Fruit fly (Drosophila melanogaster) whole organism, embryonic: ENCODE measurements around the gene CaMKI.
A peak's percentile ranks its signal among the peaks of the same experiment; 100 is the strongest.

ENCODE experiments used
- Aef1 ChIP-seq: fragments of 200-800 bp; sonication (Bioruptor generic); IDR thresholded peaks from 3 replicates; pipeline ENCODE4 v1.3.6; 2022; ENCODE audit warnings: missing biosample characterization, missing genetic modification characterization
- B-H2 ChIP-seq: fragments of 200-800 bp; sonication (Bioruptor generic); optimal IDR thresholded peaks from 2 replicates; lab custom pipeline; 2018; ENCODE audit warnings: missing biosample characterization, mild to moderate bottlenecking, missing genetic modification characterization
- CG10209 ChIP-seq: fragments of 200-800 bp; sonication (Bioruptor generic); optimal IDR thresholded peaks from 3 replicates; lab custom pipeline; 2017; ENCODE audit warnings: missing biosample characterization, mild to moderate bottlenecking, missing genetic modification characterization, missing genetic modification reagents
- CG1233 ChIP-seq: fragments of 200-800 bp; sonication (Bioruptor generic); optimal IDR thresholded peaks from 4 replicates; lab custom pipeline; 2018; ENCODE audit warnings: missing biosample characterization, mild to moderate bottlenecking, missing genetic modification characterization
- CG13123 ChIP-seq: fragments of 200-800 bp; sonication (Bioruptor generic); optimal IDR thresholded peaks from 2 replicates; lab custom pipeline; 2016; ENCODE audit warnings: missing biosample characterization, missing genetic modification characterization
- CG13775 ChIP-seq: fragments of 200-800 bp; sonication (Bioruptor generic); optimal IDR thresholded peaks from 3 replicates; lab custom pipeline; 2017; ENCODE audit warnings: missing biosample characterization, mild to moderate bottlenecking, missing genetic modification characterization
- CG15073 ChIP-seq: fragments of 200-800 bp; sonication (Bioruptor generic); optimal IDR thresholded peaks from 2 replicates; lab custom pipeline; 2016; ENCODE audit warnings: missing biosample characterization, missing genetic modification characterization
- CG1529 ChIP-seq: fragments of 200-800 bp; sonication (Bioruptor generic); optimal IDR thresholded peaks from 3 replicates; lab custom pipeline; 2018; ENCODE audit warnings: missing biosample characterization, missing genetic modification characterization
- CG17361 ChIP-seq: fragments of 200-800 bp; sonication (Bioruptor generic); IDR thresholded peaks from 3 replicates; pipeline ENCODE4 v1.3.6; 2022; ENCODE audit warnings: missing biosample characterization, missing genetic modification characterization
- CG30020 ChIP-seq: fragments of 200-800 bp; optimal IDR thresholded peaks from 2 replicates; lab custom pipeline; 2019; ENCODE audit warnings: missing biosample characterization, mild to moderate bottlenecking, missing genetic modification characterization, moderate library complexity
- CG31388 ChIP-seq: fragments of 200-800 bp; sonication (Bioruptor generic); optimal IDR thresholded peaks from 2 replicates; lab custom pipeline; 2016; ENCODE audit warnings: missing biosample characterization, missing genetic modification characterization
- CG6654 ChIP-seq: fragments of 200-800 bp; sonication (Bioruptor generic); optimal IDR thresholded peaks from 2 replicates; lab custom pipeline; 2017; ENCODE audit warnings: missing biosample characterization, mild to moderate bottlenecking, missing genetic modification characterization
- CG6683 ChIP-seq: fragments of 200-800 bp; sonication (Bioruptor generic); optimal IDR thresholded peaks from 2 replicates; lab custom pipeline; 2017; ENCODE audit warnings: missing biosample characterization, mild to moderate bottlenecking, missing genetic modification characterization, missing genetic modification reagents
- CG6813 ChIP-seq: fragments of 200-800 bp; sonication (Bioruptor generic); optimal IDR thresholded peaks from 2 replicates; lab custom pipeline; 2017; ENCODE audit warnings: missing biosample characterization, missing genetic modification characterization, mild to moderate bottlenecking, moderate library complexity, missing genetic modification reagents
- CG8089 ChIP-seq: fragments of 200-800 bp; sonication (Bioruptor generic); optimal IDR thresholded peaks from 3 replicates; lab custom pipeline; 2016; ENCODE audit warnings: missing biosample characterization, missing genetic modification characterization
- CG8359 ChIP-seq: fragments of 200-800 bp; sonication (Bioruptor generic); optimal IDR thresholded peaks from 2 replicates; lab custom pipeline; 2017; ENCODE audit warnings: missing biosample characterization, mild to moderate bottlenecking, missing genetic modification characterization, borderline replicate concordance
- CG8944 ChIP-seq: fragments of 200-800 bp; sonication (Bioruptor generic); optimal IDR thresholded peaks from 3 replicates; lab custom pipeline; 2016; ENCODE audit warnings: missing biosample characterization, missing genetic modification characterization
- D19A ChIP-seq: fragments of 200-800 bp; optimal IDR thresholded peaks from 3 replicates; lab custom pipeline; 2019; ENCODE audit warnings: missing biosample characterization, mild to moderate bottlenecking, missing genetic modification characterization, moderate library complexity
- Dad ChIP-seq: fragments of 200-800 bp; sonication (Bioruptor generic); optimal IDR thresholded peaks from 3 replicates; lab custom pipeline; 2016; ENCODE audit warnings: missing biosample characterization, missing genetic modification characterization
- Deaf1 ChIP-seq: fragments of 200-800 bp; optimal IDR thresholded peaks from 3 replicates; lab custom pipeline; 2019; ENCODE audit warnings: missing biosample characterization, mild to moderate bottlenecking, missing genetic modification characterization, moderate library complexity
- Dref ChIP-seq: fragments of 200-800 bp; sonication (Bioruptor generic); IDR thresholded peaks from 2 replicates; pipeline ENCODE4 v1.3.6; 2022; ENCODE audit warnings: missing biosample characterization, missing genetic modification characterization
- Elba2 ChIP-seq: fragments of 200-800 bp; sonication (Bioruptor generic); optimal IDR thresholded peaks from 3 replicates; lab custom pipeline; 2016; ENCODE audit warnings: missing biosample characterization, missing genetic modification characterization
- Hr3 ChIP-seq: fragments of 200-800 bp; sonication (Bioruptor generic); optimal IDR thresholded peaks from 3 replicates; lab custom pipeline; 2016; ENCODE audit warnings: missing biosample characterization, missing genetic modification characterization
- Hr51 ChIP-seq, 2 experiments: fragments of 200-800 bp; sonication (Bioruptor generic); optimal IDR thresholded peaks; 2 replicates in 1 of 2; 3 replicates in 1 of 2; lab custom pipeline; 2016 to 2018; ENCODE audit warnings: missing biosample characterization in 2 of 2, missing genetic modification characterization in 2 of 2, mild to moderate bottlenecking in 1 of 2, moderate library complexity in 1 of 2
- NFAT ChIP-seq: fragments of 200-800 bp; sonication (Bioruptor generic); IDR thresholded peaks from 2 replicates; pipeline ENCODE4 v1.3.6; 2022; ENCODE audit warnings: missing biosample characterization, missing genetic modification characterization
- Ptx1 ChIP-seq: fragments of 200-800 bp; sonication (Bioruptor generic); IDR thresholded peaks from 2 replicates; pipeline ENCODE4 v1.3.6; 2022; ENCODE audit warnings: missing biosample characterization, missing genetic modification characterization
- Rx ChIP-seq: fragments of 200-800 bp; sonication (Bioruptor generic); IDR thresholded peaks from 2 replicates; pipeline ENCODE4 v1.3.6; 2022; ENCODE audit warnings: missing biosample characterization, missing genetic modification characterization
- Trl ChIP-seq, 3 experiments: fragments of >200 bp in 2 of 3; fragments of 200-800 bp in 1 of 3; sonication (Bioruptor generic) in 1 of 3; optimal IDR thresholded peaks; 2 replicates in 1 of 3; 3 replicates in 2 of 3; lab custom pipeline; 2016 to 2017; ENCODE audit warnings: missing biosample characterization in 1 of 3, missing genetic modification characterization in 1 of 3
- ab ChIP-seq: fragments of 200-800 bp; sonication (Bioruptor generic); optimal IDR thresholded peaks from 2 replicates; lab custom pipeline; 2016; ENCODE audit warnings: missing biosample characterization, missing genetic modification characterization
- aop ChIP-seq: fragments of 200-800 bp; sonication (Bioruptor generic); IDR thresholded peaks from 2 replicates; pipeline ENCODE4 v1.3.6; 2022; ENCODE audit warnings: missing biosample characterization, missing genetic modification characterization
- bab2 ChIP-seq: fragments of 200-800 bp; sonication (Bioruptor generic); optimal IDR thresholded peaks from 2 replicates; lab custom pipeline; 2016; ENCODE audit warnings: missing biosample characterization, missing genetic modification characterization
- en ChIP-seq: fragments of 200-800 bp; sonication (Bioruptor generic); optimal IDR thresholded peaks from 2 replicates; lab custom pipeline; 2016; ENCODE audit warnings: missing biosample characterization, missing genetic modification characterization
- ewg ChIP-seq: fragments of 200-800 bp; sonication (Bioruptor generic); optimal IDR thresholded peaks from 3 replicates; lab custom pipeline; 2017; ENCODE audit warnings: mild to moderate bottlenecking, missing biosample characterization, missing genetic modification reagents, missing genetic modification characterization
- h ChIP-seq: fragments of >200 bp; optimal IDR thresholded peaks from 2 replicates; lab custom pipeline; 2017
- knrl ChIP-seq: fragments of 200-800 bp; sonication (Bioruptor generic); IDR thresholded peaks from 3 replicates; pipeline ENCODE4 v1.3.6; 2022; ENCODE audit warnings: missing biosample characterization, missing genetic modification characterization; ENCODE audit not compliant: partially characterized antibody
- lola ChIP-seq, 3 experiments: fragments of >200 bp in 2 of 3; fragments of 200-800 bp in 1 of 3; sonication (Bioruptor generic) in 1 of 3; optimal IDR thresholded peaks; 2 replicates each; lab custom pipeline; 2017 to 2019; ENCODE audit warnings: missing biosample characterization in 3 of 3, missing genetic modification characterization in 3 of 3, mild to moderate bottlenecking in 1 of 3, moderate library complexity in 1 of 3
- mld ChIP-seq: fragments of 200-800 bp; sonication (Bioruptor generic); IDR thresholded peaks from 3 replicates; pipeline ENCODE4 v1.3.6; 2022; ENCODE audit warnings: missing biosample characterization, missing genetic modification characterization; ENCODE audit not compliant: partially characterized antibody
- nerfin-1 ChIP-seq: fragments of 200-800 bp; sonication (Bioruptor generic); optimal IDR thresholded peaks from 3 replicates; lab custom pipeline; 2019; ENCODE audit warnings: missing biosample characterization, mild to moderate bottlenecking, missing genetic modification characterization, moderate library complexity
- odd ChIP-seq: fragments of 200-800 bp; sonication (Bioruptor generic); optimal IDR thresholded peaks from 2 replicates; lab custom pipeline; 2017; ENCODE audit warnings: missing biosample characterization, mild to moderate bottlenecking, missing genetic modification characterization
- otp ChIP-seq: fragments of 200-800 bp; sonication (Bioruptor generic); IDR thresholded peaks from 3 replicates; pipeline ENCODE4, ENCODE4 v1.3.6; 2022; ENCODE audit warnings: missing biosample characterization, missing genetic modification characterization
- prd ChIP-seq, 3 experiments: fragments of >200 bp in 2 of 3; fragments of 200-800 bp in 1 of 3; sonication (Bioruptor generic) in 1 of 3; optimal IDR thresholded peaks in 2 of 3; IDR thresholded peaks in 1 of 3; 2 replicates in 2 of 3; 3 replicates in 1 of 3; pipeline versions ENCODE4 v1.3.6 to Lab custom; 2017 to 2022; ENCODE audit warnings: missing biosample characterization in 1 of 3, missing genetic modification characterization in 1 of 3
- pum ChIP-seq: fragments of 200-800 bp; sonication (Bioruptor generic); optimal IDR thresholded peaks from 2 replicates; lab custom pipeline; 2016; ENCODE audit warnings: missing biosample characterization, missing genetic modification characterization
- scrt ChIP-seq: fragments of 200-800 bp; sonication (Bioruptor generic); optimal IDR thresholded peaks from 2 replicates; lab custom pipeline; 2018; ENCODE audit warnings: missing biosample characterization, mild to moderate bottlenecking, missing genetic modification characterization, moderate library complexity
- ssp ChIP-seq: fragments of 200-800 bp; sonication (Bioruptor generic); IDR thresholded peaks from 2 replicates; pipeline ENCODE4 v1.3.6; 2022; ENCODE audit warnings: missing biosample characterization, missing genetic modification characterization
- tll ChIP-seq, 2 experiments: fragments of 200-800 bp in 1 of 2; fragments of >200 bp in 1 of 2; sonication (Bioruptor generic) in 1 of 2; optimal IDR thresholded peaks; 2 replicates each; lab custom pipeline; 2017 to 2019; ENCODE audit warnings: missing biosample characterization in 2 of 2, missing genetic modification characterization in 2 of 2, mild to moderate bottlenecking in 1 of 2, moderate library complexity in 1 of 2
- twi ChIP-seq: fragments of 200-800 bp; optimal IDR thresholded peaks from 2 replicates; lab custom pipeline; 2019; ENCODE audit warnings: missing biosample characterization, mild to moderate bottlenecking, missing genetic modification characterization, moderate library complexity
- wdn ChIP-seq: fragments of 200-800 bp; sonication (Bioruptor generic); IDR thresholded peaks from 2 replicates; pipeline ENCODE4 v1.3.6; 2022; ENCODE audit warnings: missing biosample characterization, missing genetic modification characterization
- zfh1 ChIP-seq: fragments of 200-800 bp; sonication (Bioruptor generic); IDR thresholded peaks from 3 replicates; pipeline ENCODE4 v1.3.6; 2022; ENCODE audit warnings: missing biosample characterization, missing genetic modification characterization

Gene CaMKI

DNA sequence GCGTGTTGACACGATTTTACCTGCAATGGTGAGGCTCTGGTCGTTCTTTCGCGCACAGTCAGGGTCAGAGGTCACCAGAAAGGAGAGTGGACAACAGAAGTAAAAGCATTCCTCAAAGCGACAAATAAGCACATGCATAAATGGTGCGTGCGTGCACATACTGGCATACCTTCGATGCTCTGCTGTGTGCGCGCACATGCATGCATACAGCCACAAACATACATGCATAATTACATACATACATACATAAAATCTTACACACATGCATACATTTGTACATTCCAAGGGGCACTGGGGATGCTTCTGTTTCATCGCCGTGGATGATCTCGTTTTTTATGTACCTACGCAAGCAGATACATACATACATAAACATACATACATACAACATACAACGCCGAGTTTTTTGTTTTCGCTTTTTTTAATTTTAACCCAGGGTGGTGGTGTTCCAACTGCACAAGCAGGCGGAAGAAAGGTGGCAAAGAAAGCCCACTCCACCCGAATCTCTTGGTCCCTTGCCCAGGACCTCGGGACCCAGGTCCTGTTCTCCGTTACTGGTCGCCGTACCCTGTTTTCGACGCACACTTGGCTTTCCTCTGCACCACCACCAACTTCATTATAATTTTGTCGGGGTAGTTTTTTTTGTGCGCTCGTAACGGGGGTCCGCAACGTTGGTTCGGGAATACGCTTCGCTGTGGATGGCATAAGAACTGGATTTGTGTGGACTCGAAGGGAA lies 43.7 kb downstream of the CaMKI start, which contains the start of gene Asator (continued):
- TF ChIP-seq aop (GFP tag; lab: Robert Waterston, UW), result no peak
- TF ChIP-seq CG6813 (GFP tag; lab: Kevin White, UChicago), result peak; percentile 59
- TF ChIP-seq zfh1 (GFP tag; lab: Robert Waterston, UW), result peak; percentile 67
- no peak for TF ChIP-seq tll (GFP tag; optimal IDR thresholded peaks at IDR 0.05; lab: Kevin White, UChicago)
- no peak for TF ChIP-seq ab (GFP tag; lab: Kevin White, UChicago)
- no peak for TF ChIP-seq CG31388 (GFP tag; lab: Kevin White, UChicago)
- TF ChIP-seq Hr3 (GFP tag; lab: Kevin White, UChicago), result peak; percentile 58
- peak; percentile 49 for TF ChIP-seq CG6683 (GFP tag; lab: Kevin White, UChicago)
- no peak for TF ChIP-seq mld
- no peak for TF ChIP-seq wdn (GFP tag; lab: Robert Waterston, UW)
- peak; percentile 48 for TF ChIP-seq B-H2 (GFP tag; lab: Kevin White, UChicago)
- TF ChIP-seq prd (optimal IDR thresholded peaks at IDR 0.05; lab: Kevin White, UChicago), result no peak
- no peak; the same call in 2 of the 3 replicates for TF ChIP-seq prd (GFP tag; IDR thresholded peaks at IDR 0.05; lab: Robert Waterston, UW)
- peak; percentile 56 to 70 for TF ChIP-seq Hr51 (GFP tag; optimal IDR thresholded peaks at IDR 0.05; lab: Kevin White, UChicago)
- no peak for TF ChIP-seq CG6654 (GFP tag; lab: Kevin White, UChicago)
- no peak for TF ChIP-seq knrl (GFP tag; lab: Robert Waterston, UW)
- no peak for TF ChIP-seq Ptx1
- peak; percentile 40 for TF ChIP-seq en (GFP tag; lab: Kevin White, UChicago)
- peak; percentile 55 for TF ChIP-seq CG13775 (GFP tag; lab: Kevin White, UChicago)
- TF ChIP-seq CG1529 (GFP tag; lab: Kevin White, UChicago), result no peak
- TF ChIP-seq ewg (GFP tag; lab: Kevin White, UChicago), result no peak
- no peak for TF ChIP-seq Trl (optimal IDR thresholded peaks at IDR 0.05; lab: Kevin White, UChicago)
- TF ChIP-seq Trl (GFP tag; optimal IDR thresholded peaks at IDR 0.05; lab: Kevin White, UChicago), result peak; percentile 78
- TF ChIP-seq CG1233 (GFP tag; lab: Kevin White, UChicago), result peak; percentile 25
- TF ChIP-seq Aef1, result no peak
- no peak for TF ChIP-seq CG8359 (GFP tag; lab: Kevin White, UChicago)
- peak; percentile 27 for TF ChIP-seq Deaf1
- TF ChIP-seq bab2, result peak; percentile 67
- TF ChIP-seq twi (tag; lab: Kevin White, UChicago), result no peak
- TF ChIP-seq CG30020 (tag; lab: Kevin White, UChicago), result peak; percentile 12
- no peak for TF ChIP-seq Dref (GFP tag; lab: Robert Waterston, UW)
- TF ChIP-seq CG15073 (GFP tag; lab: Kevin White, UChicago), result no peak
- TF ChIP-seq CG10209 (GFP tag; lab: Kevin White, UChicago), result peak; percentile 61
- TF ChIP-seq CG17361, result 0 out of 3 replicates have a peak, but pooled peaks have one; percentile 21
- no peak for TF ChIP-seq Rx (GFP tag; lab: Robert Waterston, UW)
- TF ChIP-seq Dad (GFP tag; lab: Kevin White, UChicago), result peak; percentile 60
- peak; percentile 73 for TF ChIP-seq CG8944 (GFP tag; lab: Kevin White, UChicago)
- no peak; the same call in 1 of the 2 replicates for TF ChIP-seq NFAT (GFP tag; lab: Robert Waterston, UW)
- no peak for TF ChIP-seq ssp (GFP tag; lab: Robert Waterston, UW)
- peak in 1 of 3 experiments; percentile 14 for TF ChIP-seq lola (GFP tag; optimal IDR thresholded peaks at IDR 0.05; lab: Kevin White, UChicago)
- no peak for TF ChIP-seq h (lab: Kevin White, UChicago)
- peak; percentile 91 for TF ChIP-seq nerfin-1 (tag; lab: Kevin White, UChicago)
- peak; percentile 32 for TF ChIP-seq CG8089
- peak; percentile 59 for TF ChIP-seq pum (GFP tag; lab: Kevin White, UChicago)
- peak; percentile 18 for TF ChIP-seq CG13123
- TF ChIP-seq scrt (GFP tag; lab: Kevin White, UChicago), result peak; percentile 60
- no peak for TF ChIP-seq otp (GFP tag; lab: Robert Waterston, UW)
- peak; percentile 26 for TF ChIP-seq odd
- TF ChIP-seq D19A (tag; lab: Kevin White, UChicago), result peak; percentile 69
- no peak for TF ChIP-seq Elba2 (GFP tag; lab: Kevin White, UChicago)
